Fruit fly (Drosophila melanogaster) whole organism, wandering third instar larva: ENCODE measurements around the gene CG32248.

Source experiments
- Abd-B ChIP-seq: fragments of >200 bp; optimal IDR thresholded peaks from 2 replicates; lab custom pipeline; 2017; ENCODE audit warnings: missing biosample characterization, missing genetic modification characterization
- CG32264 ChIP-seq: fragments of 200-800 bp; sonication (Bioruptor generic); optimal IDR thresholded peaks from 2 replicates; lab custom pipeline; 2016; ENCODE audit warnings: missing biosample characterization, missing genetic modification characterization
- CG9705 ChIP-seq: fragments of 200-800 bp; sonication (Bioruptor generic); optimal IDR thresholded peaks from 2 replicates; lab custom pipeline; 2018; ENCODE audit warnings: missing biosample characterization, mild to moderate bottlenecking, missing genetic modification characterization
- Dfd ChIP-seq: fragments of >200 bp; optimal IDR thresholded peaks from 2 replicates; lab custom pipeline; 2017; ENCODE audit warnings: missing biosample characterization, missing genetic modification characterization
- Dif ChIP-seq: fragments of 200-275, 200-300 bp; sonication (Bioruptor generic); optimal IDR thresholded peaks from 2 replicates; lab custom pipeline; 2018; ENCODE audit warnings: missing biosample characterization, missing genetic modification characterization; ENCODE audit not compliant: partially characterized antibody
- HLH106 ChIP-seq: fragments of 200-800 bp; optimal IDR thresholded peaks from 3 replicates; lab custom pipeline; 2019; ENCODE audit warnings: missing biosample characterization, mild to moderate bottlenecking, missing genetic modification characterization, moderate library complexity
- Hnf4 ChIP-seq: fragments of 200-800 bp; sonication (Bioruptor generic); optimal IDR thresholded peaks from 2 replicates; lab custom pipeline; 2016; ENCODE audit warnings: missing biosample characterization, mild to moderate bottlenecking, missing genetic modification characterization
- Hr78 ChIP-seq: fragments of >200 bp; optimal IDR thresholded peaks from 2 replicates; lab custom pipeline; 2017; ENCODE audit warnings: missing biosample characterization, missing genetic modification characterization
- Hr83 ChIP-seq: fragments of 200-300 bp; sonication (Bioruptor generic); optimal IDR thresholded peaks from 2 replicates; lab custom pipeline; 2016; ENCODE audit warnings: missing biosample characterization, mild to moderate bottlenecking, missing genetic modification characterization, moderate library complexity; ENCODE audit not compliant: poor library complexity, severe bottlenecking
- Jra ChIP-seq: sonication (Bioruptor generic); optimal IDR thresholded peaks from 2 replicates; lab custom pipeline; 2016; ENCODE audit warnings: missing biosample characterization, missing genetic modification characterization
- Mio ChIP-seq: sonication (Bioruptor generic); optimal IDR thresholded peaks from 2 replicates; lab custom pipeline; 2016; ENCODE audit warnings: missing biosample characterization, missing genetic modification characterization
- Myc ChIP-seq: fragments of >200 bp; optimal IDR thresholded peaks from 2 replicates; lab custom pipeline; 2017
- N ChIP-seq: fragments of >200 bp; optimal IDR thresholded peaks from 2 replicates; lab custom pipeline; 2018; ENCODE audit warnings: missing biosample characterization, missing external identifiers, missing genetic modification characterization
- OdsH ChIP-seq: fragments of 200-800 bp; sonication (Bioruptor generic); optimal IDR thresholded peaks from 2 replicates; lab custom pipeline; 2016; ENCODE audit warnings: missing biosample characterization, mild to moderate bottlenecking, missing genetic modification characterization
- Rel ChIP-seq, 2 experiments: fragments of 200-800 bp; sonication (Bioruptor generic) in 1 of 2; optimal IDR thresholded peaks; 2 replicates in 1 of 2; 3 replicates in 1 of 2; lab custom pipeline; 2016 to 2019; ENCODE audit warnings: mild to moderate bottlenecking in 2 of 2, missing biosample characterization in 2 of 2, missing genetic modification characterization in 2 of 2, moderate library complexity in 1 of 2
- Sp1 ChIP-seq: fragments of 200-800 bp; sonication (Bioruptor generic); optimal IDR thresholded peaks from 3 replicates; lab custom pipeline; 2019; ENCODE audit warnings: missing biosample characterization, mild to moderate bottlenecking, missing genetic modification characterization, moderate library complexity
- Vsx2 ChIP-seq: fragments of 200-300, 225-300 bp; sonication (Bioruptor generic); optimal IDR thresholded peaks from 2 replicates; lab custom pipeline; 2018; ENCODE audit warnings: missing biosample characterization, missing genetic modification characterization; ENCODE audit not compliant: partially characterized antibody
- br ChIP-seq: fragments of 200-800 bp; sonication (Bioruptor generic); optimal IDR thresholded peaks from 2 replicates; lab custom pipeline; 2016; ENCODE audit warnings: missing biosample characterization, missing genetic modification characterization
- brk ChIP-seq: fragments of 200-800 bp; sonication (Bioruptor generic); optimal IDR thresholded peaks from 2 replicates; lab custom pipeline; 2016; ENCODE audit warnings: missing biosample characterization, mild to moderate bottlenecking, missing genetic modification characterization
- dl ChIP-seq, 2 experiments: fragments of 175-275, 200-275 bp in 1 of 2; fragments of 200-275 bp in 1 of 2; sonication (Bioruptor generic); optimal IDR thresholded peaks; lab custom pipeline; 2018; ENCODE audit warnings: mild to moderate bottlenecking in 2 of 2, missing biosample characterization in 2 of 2, missing genetic modification characterization in 2 of 2, moderate library complexity in 2 of 2; ENCODE audit not compliant: partially characterized antibody in 2 of 2, insufficient read depth in 1 of 2
- dmrt93B ChIP-seq: fragments of 200-800 bp; sonication (Bioruptor generic); optimal IDR thresholded peaks from 2 replicates; lab custom pipeline; 2018; ENCODE audit warnings: missing biosample characterization, mild to moderate bottlenecking, missing genetic modification characterization
- dsf ChIP-seq: sonication (Bioruptor generic); optimal IDR thresholded peaks from 2 replicates; lab custom pipeline; 2016; ENCODE audit warnings: missing biosample characterization, missing genetic modification characterization, borderline replicate concordance
- ey ChIP-seq: fragments of 200-800 bp; sonication (Bioruptor generic); optimal IDR thresholded peaks from 2 replicates; lab custom pipeline; 2016; ENCODE audit warnings: missing biosample characterization, missing genetic modification characterization
- foxo ChIP-seq, 2 experiments: fragments of 200-800 bp; sonication (Bioruptor generic); optimal IDR thresholded peaks; 2 replicates in 1 of 2; 3 replicates in 1 of 2; lab custom pipeline; 2016 to 2017; ENCODE audit warnings: missing biosample characterization in 2 of 2, missing genetic modification characterization in 2 of 2
- fru ChIP-seq: fragments of 200-800 bp; sonication (Bioruptor generic); optimal IDR thresholded peaks from 3 replicates; lab custom pipeline; 2016; ENCODE audit warnings: missing biosample characterization, mild to moderate bottlenecking, missing genetic modification characterization
- h ChIP-seq: fragments of 200-800 bp; sonication (Bioruptor generic); optimal IDR thresholded peaks from 3 replicates; lab custom pipeline; 2016; ENCODE audit warnings: missing biosample characterization, mild to moderate bottlenecking, missing genetic modification characterization
- jim ChIP-seq: fragments of 175-275, 200-325 bp; sonication (Bioruptor generic); optimal IDR thresholded peaks from 2 replicates; lab custom pipeline; 2016; ENCODE audit warnings: missing biosample characterization, mild to moderate bottlenecking, missing genetic modification characterization
- lola ChIP-seq: fragments of >200 bp; optimal IDR thresholded peaks from 2 replicates; lab custom pipeline; 2017; ENCODE audit warnings: missing biosample characterization, missing genetic modification characterization
- pan ChIP-seq: fragments of >200 bp; optimal IDR thresholded peaks from 2 replicates; lab custom pipeline; 2017
- psq ChIP-seq: fragments of 200-800 bp; sonication (Bioruptor generic); optimal IDR thresholded peaks from 3 replicates; lab custom pipeline; 2017; ENCODE audit warnings: missing biosample characterization, mild to moderate bottlenecking, missing genetic modification characterization, moderate library complexity
- rgr ChIP-seq: fragments of 200-800 bp; sonication (Bioruptor generic); optimal IDR thresholded peaks from 3 replicates; lab custom pipeline; 2016; ENCODE audit warnings: missing biosample characterization, mild to moderate bottlenecking, missing genetic modification characterization
- sage ChIP-seq: fragments of 200-800 bp; sonication (Bioruptor generic); optimal IDR thresholded peaks from 2 replicates; lab custom pipeline; 2016; ENCODE audit warnings: missing biosample characterization, mild to moderate bottlenecking, missing genetic modification characterization
- sv ChIP-seq: fragments of 200-800 bp; sonication (Bioruptor generic); optimal IDR thresholded peaks from 3 replicates; lab custom pipeline; 2016; ENCODE audit warnings: missing biosample characterization, missing genetic modification characterization
- tai ChIP-seq: sonication (Bioruptor generic); optimal IDR thresholded peaks from 2 replicates; lab custom pipeline; 2016; ENCODE audit warnings: missing biosample characterization, missing genetic modification characterization
- usp ChIP-seq: fragments of >200 bp; optimal IDR thresholded peaks from 2 replicates; lab custom pipeline; 2017; ENCODE audit warnings: missing biosample characterization, missing genetic modification characterization
- woc ChIP-seq: sonication (Bioruptor generic); optimal IDR thresholded peaks from 2 replicates; lab custom pipeline; 2016; ENCODE audit warnings: missing biosample characterization, mild to moderate bottlenecking, missing genetic modification characterization

Gene CG32248

dm6 chr3L:4474946-4475470 is 3.5 kb downstream of the CG32248 start:
- TF ChIP-seq CG32264 (GFP tag; lab: Kevin White, UChicago) (no peak), rgr (peak; percentile 40), h (GFP tag; lab: Kevin White, UChicago) (peak; percentile 23), sv (peak; percentile 78), dmrt93B (GFP tag; lab: Kevin White, UChicago) (peak; percentile 2), pan (lab: Kevin White, UChicago) (no peak)

dm6 chr3L:4475704-4476103 is 4.2 kb downstream of the CG32248 start:
- TF ChIP-seq br (GFP tag; lab: Kevin White, UChicago) (no peak), jim (GFP tag; lab: Kevin White, UChicago) (no peak), tai (GFP tag; lab: Kevin White, UChicago) (no peak), OdsH (GFP tag; lab: Kevin White, UChicago) (no peak), woc (no peak), Myc (lab: Kevin White, UChicago) (no peak), Dfd (GFP tag; lab: Kevin White, UChicago) (no peak), rgr (no peak), Dif (GFP tag; lab: Kevin White, UChicago) (no peak), HLH106 (tag; lab: Kevin White, UChicago) (no peak), Rel (GFP tag; optimal IDR thresholded peaks at IDR 0.05; lab: Kevin White, UChicago) (no peak), Rel (tag; optimal IDR thresholded peaks at IDR 0.05; lab: Kevin White, UChicago) (no peak), sage (GFP tag; lab: Kevin White, UChicago) (no peak), fru (GFP tag; lab: Kevin White, UChicago) (no peak), CG32264 (GFP tag; lab: Kevin White, UChicago) (no peak), brk (no peak), h (GFP tag; lab: Kevin White, UChicago) (no peak)
- TF ChIP-seq, all 38 proteins: peak for 0

- TF ChIP-seq Hr83 (GFP tag; lab: Kevin White, UChicago) (no peak), Dfd (GFP tag; lab: Kevin White, UChicago) (no peak), ey (no peak), dmrt93B (GFP tag; lab: Kevin White, UChicago) (no peak), usp (GFP tag; lab: Kevin White, UChicago) (no peak), dl (GFP tag; optimal IDR thresholded peaks at IDR 0.05; lab: Kevin White, UChicago; ENCODE audit: insufficient read depth in 1 of 2, partially characterized antibody in 2 of 2) (no peak), fru (GFP tag; lab: Kevin White, UChicago) (no peak), Hnf4 (GFP tag; lab: Kevin White, UChicago) (no peak), Abd-B (GFP tag; lab: Kevin White, UChicago) (no peak), CG32264 (GFP tag; lab: Kevin White, UChicago) (no peak), psq (GFP tag; lab: Kevin White, UChicago) (no peak), Dif (GFP tag; lab: Kevin White, UChicago) (no peak), sv (no peak), Vsx2 (no peak)
Measured at dm6 chr3L:4477656-4478254, 6.2 kb downstream of the CG32248 start.

dm6 chr3L:4479938-4480337 is 8.4 kb downstream of the CG32248 start, which contains the start of gene CG7465:
Gene CG7465, plus strand, starts transcription at chr3L:4480283.
- TF ChIP-seq woc = no peak
- TF ChIP-seq Rel (GFP tag; optimal IDR thresholded peaks at IDR 0.05; lab: Kevin White, UChicago) = no peak
- TF ChIP-seq Rel (tag; optimal IDR thresholded peaks at IDR 0.05; lab: Kevin White, UChicago) = no peak
- TF ChIP-seq N (GFP tag; lab: Kevin White, UChicago) = no peak
- no peak for TF ChIP-seq OdsH (GFP tag; lab: Kevin White, UChicago)
- no peak for TF ChIP-seq Hr78
- no peak for TF ChIP-seq h (GFP tag; lab: Kevin White, UChicago)
- TF ChIP-seq pan (lab: Kevin White, UChicago) = no peak
- TF ChIP-seq dmrt93B (GFP tag; lab: Kevin White, UChicago) = no peak

dm6 chr3L:4480764-4481163 is 9.2 kb downstream of the CG32248 start:
- TF ChIP-seq Hnf4 (GFP tag; lab: Kevin White, UChicago) (no peak), CG32264 (GFP tag; lab: Kevin White, UChicago) (no peak), Jra (GFP tag; lab: Kevin White, UChicago) (no peak), Sp1 (GFP tag; lab: Kevin White, UChicago) (no peak), Dif (GFP tag; lab: Kevin White, UChicago) (no peak), tai (GFP tag; lab: Kevin White, UChicago) (no peak), HLH106 (tag; lab: Kevin White, UChicago) (no peak), lola (GFP tag; lab: Kevin White, UChicago) (no peak), CG9705 (GFP tag; lab: Kevin White, UChicago) (no peak), sage (GFP tag; lab: Kevin White, UChicago) (no peak), dsf (GFP tag; lab: Kevin White, UChicago) (no peak), Vsx2 (no peak), Mio (no peak), foxo (GFP tag; optimal IDR thresholded peaks at IDR 0.05; lab: Kevin White, UChicago) (no peak)
